Worm (Caenorhabditis elegans) whole organism, early embryonic: ENCODE measurements around the gene F02E11.2.

Experiments used
- ama-1 ChIP-seq: fragments of 150-350 bp; optimal IDR thresholded peaks from 2 replicates; lab custom pipeline; 2014
- ets-7 ChIP-seq: sonication (generic microtip); optimal IDR thresholded peaks from 2 replicates; lab custom pipeline; 2016; ENCODE audit warnings: missing genotype, missing genetic modification characterization, missing compliant biosample characterization
- hmbx-1 ChIP-seq: sonication (generic microtip); optimal IDR thresholded peaks from 2 replicates; lab custom pipeline; 2016; ENCODE audit warnings: mild to moderate bottlenecking, missing genetic modification characterization, missing compliant biosample characterization
- hmg-4 ChIP-seq: fragments of 200-800 bp; sonication (Bioruptor generic); optimal IDR thresholded peaks from 2 replicates; lab custom pipeline; 2018; ENCODE audit warnings: mild to moderate bottlenecking, missing genetic modification characterization, missing compliant biosample characterization
- scrt-1 ChIP-seq: fragments of 200-800 bp; sonication (Bioruptor generic); IDR thresholded peaks from 2 replicates; pipeline ENCODE4 v1.3.6; 2022; ENCODE audit warnings: missing genetic modification characterization, missing compliant biosample characterization
- sea-1 ChIP-seq: fragments of 200-800 bp; sonication (Bioruptor generic); conservative IDR thresholded peaks from 2 replicates; pipeline ENCODE4 v1.3.6; 2022; ENCODE audit warnings: missing genetic modification characterization, missing compliant biosample characterization

DNA sequence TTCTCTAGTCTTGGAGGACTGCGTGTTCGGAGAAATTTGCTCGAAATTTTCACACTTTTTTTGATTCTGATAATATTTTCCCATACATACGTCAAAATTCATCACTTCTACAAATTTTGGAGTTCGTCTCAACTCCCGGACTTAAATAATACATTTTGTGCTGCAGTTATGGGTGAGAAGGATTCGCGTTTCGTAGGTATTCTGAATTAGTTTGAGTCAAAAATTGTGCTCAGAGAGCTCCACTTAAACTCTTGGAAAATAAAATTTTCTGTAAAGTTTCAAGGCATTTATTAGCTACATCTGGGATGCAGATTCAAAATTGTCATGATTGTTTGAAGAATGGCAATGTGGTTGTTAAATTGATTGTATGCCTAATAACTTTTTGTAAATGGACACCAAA is 48.7 kb upstream of the F02E11.2 start, which contains the start of gene ZC239.4:
- no peak for TF ChIP-seq ama-1 (lab: Kevin White, UChicago)
- TF ChIP-seq scrt-1 (GFP tag; lab: Robert Waterston, UW) = no peak
- no peak for TF ChIP-seq hmbx-1 (tag; lab: Kevin White, UChicago)
- TF ChIP-seq ets-7 (tag; lab: Kevin White, UChicago) = no peak
- no peak for TF ChIP-seq hmg-4 (GFP tag; lab: Kevin White, UChicago)
- no peak for TF ChIP-seq sea-1 (GFP tag; lab: Robert Waterston, UW)
